Worm (Caenorhabditis elegans) whole organism, midembryonic: ENCODE measurements around the gene F54D10.7.

ENCODE experiments used
- T22C8.4 ChIP-seq: fragments of 200-800 bp; sonication (Bioruptor generic); IDR thresholded peaks from 2 replicates; pipeline ENCODE4 v1.3.6; 2022; ENCODE audit warnings: missing genetic modification characterization, missing compliant biosample characterization
- flt-1 ChIP-seq: fragments of 200-800 bp; sonication (Bioruptor generic); IDR thresholded peaks from 2 replicates; pipeline ENCODE4 v1.3.6; 2022; ENCODE audit warnings: missing genetic modification characterization, missing compliant biosample characterization
- klf-2 ChIP-seq: fragments of 200-800 bp; sonication (Bioruptor generic); conservative IDR thresholded peaks from 2 replicates; pipeline ENCODE4 v1.3.6; 2022; ENCODE audit warnings: missing genetic modification reagents, missing genetic modification characterization, missing compliant biosample characterization
- ztf-29 ChIP-seq: fragments of 200-800 bp; sonication (Bioruptor generic); IDR thresholded peaks from 2 replicates; pipeline ENCODE4 v1.3.6; 2022; ENCODE audit warnings: missing genetic modification reagents, missing genetic modification characterization, missing compliant biosample characterization

DNA sequence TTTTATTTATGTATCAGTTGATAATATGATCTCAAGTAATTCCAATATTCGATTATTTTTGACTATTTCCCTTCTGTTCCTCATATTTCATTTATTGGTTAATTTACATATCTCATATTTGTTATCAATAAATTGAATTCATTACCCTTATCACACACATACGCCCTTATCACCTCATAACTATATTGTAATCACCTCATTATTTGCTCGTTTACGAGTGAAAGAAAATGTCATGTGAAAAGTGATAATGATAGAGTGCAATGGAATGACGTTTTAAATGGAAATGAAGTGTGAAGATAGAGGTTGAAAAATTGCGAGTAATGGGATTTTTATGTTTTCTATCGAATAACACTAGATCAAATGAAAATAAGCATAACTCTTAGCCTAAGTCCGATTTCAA, 34.6 kb downstream of the F54D10.7 start:
- TF ChIP-seq T22C8.4 (no peak), ztf-29 (GFP tag; lab: Robert Waterston, UW) (no peak), klf-2 (GFP tag; lab: Robert Waterston, UW) (no peak), flt-1 (GFP tag; lab: Robert Waterston, UW) (no peak)
